Worm (Caenorhabditis elegans) whole organism, L4/young adult: ENCODE measurements around the gene ced-3.

Source experiments
- W03F9.2 ChIP-seq: fragments of 150-350 bp; optimal IDR thresholded peaks from 2 replicates; lab custom pipeline; 2014; ENCODE audit warnings: missing biosample characterization, missing genetic modification characterization
- dao-5 ChIP-seq: sonication (generic microtip); optimal IDR thresholded peaks from 2 replicates; lab custom pipeline; 2016; ENCODE audit warnings: missing genotype, missing genetic modification characterization, moderate library complexity, missing compliant biosample characterization
- him-1 ChIP-seq: sonication (generic microtip); optimal IDR thresholded peaks from 2 replicates; lab custom pipeline; 2016; ENCODE audit warnings: missing genotype, missing genetic modification reagents, missing genetic modification characterization, missing compliant biosample characterization

DNA sequence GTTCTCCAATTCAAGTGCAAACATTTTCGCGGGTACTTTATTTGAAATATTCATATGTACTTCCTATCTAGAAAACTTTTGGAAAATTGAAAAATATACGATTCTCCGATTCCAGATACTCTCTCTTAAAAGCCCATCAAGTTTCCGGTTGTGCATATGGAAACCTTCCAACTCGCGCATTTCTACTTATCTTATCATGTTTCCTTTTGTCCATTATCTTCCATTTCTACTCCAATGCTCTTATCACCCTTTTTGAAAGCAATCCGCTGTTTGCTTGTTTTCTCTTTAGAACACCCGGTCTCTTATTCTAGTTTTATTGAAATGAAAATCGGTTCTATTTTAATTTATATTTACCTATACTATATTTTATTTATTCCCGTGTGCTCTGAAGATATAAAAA is 17.7 kb upstream of the ced-3 start, which contains the start of gene C48D1.5:
- no peak for TF ChIP-seq him-1
- TF ChIP-seq W03F9.2 (tag; lab: Kevin White, UChicago) = no peak
- TF ChIP-seq dao-5 = no peak
